Fruit fly (Drosophila melanogaster) whole organism, embryonic: Measurements from ENCODE around the gene CG2772.

Source experiments
- CG14050 ChIP-seq: fragments of 200-800 bp; sonication (Bioruptor generic); IDR thresholded peaks from 3 replicates; pipeline ENCODE4 v1.3.6; 2022; ENCODE audit warnings: missing biosample characterization, missing genetic modification characterization
- chm ChIP-seq: fragments of 200-800 bp; sonication (Bioruptor generic); IDR thresholded peaks from 2 replicates; pipeline ENCODE4 v1.3.6; 2022; ENCODE audit warnings: missing biosample characterization, missing genetic modification characterization

DNA sequence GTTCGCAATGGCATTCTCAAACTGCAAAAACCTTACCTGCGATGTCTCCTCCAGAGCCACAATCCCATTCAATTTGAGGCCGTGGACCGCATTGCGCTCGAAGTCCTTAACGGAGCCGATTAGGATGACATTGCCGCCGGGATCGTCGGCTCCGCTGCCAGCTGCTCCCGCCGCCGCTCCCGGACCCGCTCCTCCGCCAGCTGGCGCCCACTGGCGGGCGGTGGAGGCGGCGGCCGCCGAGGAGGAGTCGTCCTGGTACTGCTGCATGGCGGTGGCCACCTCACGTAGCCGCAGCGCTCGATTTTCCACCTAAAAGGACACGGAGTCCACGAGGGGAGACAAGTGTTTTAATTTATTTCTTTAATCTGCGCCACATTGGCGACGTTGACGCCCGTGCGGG lies 38.1 kb upstream of the CG2772 start:
- TF ChIP-seq chm (GFP tag; lab: Robert Waterston, UW), result no peak
- no peak for TF ChIP-seq CG14050 (GFP tag; lab: Robert Waterston, UW)
